Worm (Caenorhabditis elegans): ENCODE results near the gene txt-11.

txt-11 gene

DNA sequence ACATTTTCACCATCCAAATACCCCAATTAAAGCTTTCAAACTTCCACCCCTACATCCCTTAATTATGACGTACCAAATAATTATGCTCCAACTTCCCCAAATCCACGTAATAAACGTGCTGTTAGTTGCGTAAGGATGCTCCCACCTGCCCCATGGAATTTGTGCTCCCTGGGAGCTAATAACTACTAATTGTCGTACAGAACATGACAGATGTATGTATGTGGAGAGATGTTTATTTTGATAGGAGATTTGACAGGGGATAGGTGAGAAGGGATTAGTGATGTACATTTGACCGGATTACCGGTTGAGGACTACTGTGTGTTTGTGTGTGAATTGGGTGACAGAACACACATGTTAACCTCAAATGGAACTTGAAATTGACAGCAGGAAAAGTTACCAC lies 36.7 kb downstream of the txt-11 start:
- TF ChIP-seq tbx-2 (tag; optimal IDR thresholded peaks at IDR 0.05): peak; percentile 8
- no peak for TF ChIP-seq fkh-6 (tag; optimal IDR thresholded peaks at IDR 0.05)
- no peak for TF ChIP-seq dve-1 (tag; optimal IDR thresholded peaks at IDR 0.05)

DNA sequence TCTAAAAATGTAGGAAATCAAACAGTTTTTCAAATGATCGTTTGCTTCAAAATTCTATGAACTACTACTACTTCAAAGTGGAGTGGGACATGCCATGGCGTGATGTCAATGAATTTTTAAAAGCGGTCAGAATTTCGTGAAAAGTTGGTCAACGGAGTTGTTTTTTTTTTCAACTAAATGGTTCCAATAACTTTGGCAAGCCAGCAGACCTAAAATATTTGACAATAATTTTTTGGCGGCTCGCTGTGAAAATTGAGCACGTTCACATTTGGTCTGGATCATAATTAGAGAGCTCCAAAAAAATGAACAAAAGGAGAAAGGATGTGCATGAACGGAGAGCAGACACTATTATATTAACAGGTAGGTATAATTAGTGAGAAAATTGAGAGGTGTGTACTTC lies 37.2 kb downstream of the txt-11 start:
- peak; percentile 72 for TF ChIP-seq ref-2 (tag; optimal IDR thresholded peaks at IDR 0.05)
- no peak for TF ChIP-seq dve-1 (tag; optimal IDR thresholded peaks at IDR 0.05)

DNA sequence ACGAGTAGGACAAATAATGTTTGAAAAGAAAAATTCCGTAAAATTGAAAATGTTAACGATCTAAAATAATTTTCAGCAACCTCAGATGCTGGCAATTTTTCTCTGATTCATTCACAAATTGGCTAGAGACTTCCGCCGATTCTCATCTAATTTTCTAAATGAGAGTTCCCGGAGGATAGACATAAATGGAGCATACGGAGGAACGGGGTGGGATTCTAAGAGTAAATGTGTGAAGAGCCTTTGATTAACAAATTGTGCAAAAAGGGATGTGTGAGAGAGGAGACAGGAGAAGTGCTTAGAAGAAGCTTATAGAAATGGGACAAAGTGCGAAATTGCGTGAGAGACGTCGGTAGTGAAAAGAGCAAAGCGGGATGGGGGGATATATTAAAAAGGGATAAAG lies 38.5 kb downstream of the txt-11 start:
- TF ChIP-seq ceh-48 (tag; optimal IDR thresholded peaks at IDR 0.05): no peak
- no peak for TF ChIP-seq tbx-7 (tag; optimal IDR thresholded peaks at IDR 0.05)
- no peak for TF ChIP-seq tbx-2 (tag; optimal IDR thresholded peaks at IDR 0.05)
- no peak for TF ChIP-seq ceh-30 (tag; optimal IDR thresholded peaks at IDR 0.05)
- no peak for TF ChIP-seq fax-1 (tag; optimal IDR thresholded peaks at IDR 0.05)
- TF ChIP-seq ama-1 (optimal IDR thresholded peaks at IDR 0.05): no peak
- TF ChIP-seq unc-42 (tag; optimal IDR thresholded peaks at IDR 0.05): peak; percentile 65
- TF ChIP-seq fkh-10 (GFP tag; optimal IDR thresholded peaks at IDR 0.05): no peak

DNA sequence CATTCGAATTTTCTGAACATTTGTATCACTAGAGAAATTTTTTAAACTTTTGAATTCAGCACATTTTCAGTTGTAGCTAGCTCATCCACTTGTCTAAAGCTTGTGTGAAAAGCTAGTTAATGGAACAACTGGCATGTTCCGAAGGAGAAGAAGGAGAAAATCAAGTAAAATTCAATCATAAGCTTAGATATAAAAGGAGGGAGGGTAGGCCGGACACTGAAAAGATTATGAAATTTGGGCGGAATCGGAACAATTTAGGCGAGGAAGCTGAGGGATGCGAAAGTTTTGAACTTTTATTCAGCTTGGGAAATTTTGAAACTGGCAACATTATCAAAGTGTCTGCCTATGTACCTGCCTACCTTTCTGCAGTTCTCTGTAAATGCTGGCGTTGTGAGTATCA lies 39.4 kb downstream of the txt-11 start:
- peak; percentile 89 for TF ChIP-seq unc-42 (tag; optimal IDR thresholded peaks at IDR 0.05)
- no peak for TF ChIP-seq K02D7.2 (tag; optimal IDR thresholded peaks at IDR 0.05)

DNA sequence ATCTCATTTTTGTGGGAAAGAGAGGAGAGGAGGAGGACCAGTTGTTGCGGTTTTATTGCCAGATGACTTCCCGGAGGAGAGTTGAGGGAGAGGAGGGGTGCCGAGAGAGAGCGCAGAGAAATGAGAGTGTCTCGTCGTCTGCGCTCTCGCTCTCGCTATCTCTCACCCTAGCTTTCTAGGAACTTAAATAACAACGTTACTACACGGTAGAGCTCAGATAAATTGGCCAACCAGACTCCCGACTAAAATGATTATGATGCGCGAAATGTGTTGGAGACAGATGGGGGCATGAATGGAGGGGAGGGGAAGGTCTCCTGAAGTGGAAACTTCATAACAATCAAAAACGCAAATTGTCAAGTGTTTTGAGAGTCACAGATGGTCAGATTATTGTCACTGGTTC lies 41.5 kb downstream of the txt-11 start:
- TF ChIP-seq unc-55 (GFP tag; optimal IDR thresholded peaks at IDR 0.05) (peak; percentile 38), lin-11 (tag; optimal IDR thresholded peaks at IDR 0.05) (no peak), unc-3 (GFP tag; conservative IDR thresholded peaks at IDR 0.05) (no peak), unc-3 (tag; optimal IDR thresholded peaks at IDR 0.05) (no peak), unc-42 (tag; optimal IDR thresholded peaks at IDR 0.05) (peak; percentile 82), ref-2 (tag; optimal IDR thresholded peaks at IDR 0.05) (peak; percentile 28), rnt-1 (tag; optimal IDR thresholded peaks at IDR 0.05) (peak; percentile 9), zip-5 (tag; optimal IDR thresholded peaks at IDR 0.05) (no peak), mec-3 (tag; optimal IDR thresholded peaks at IDR 0.05; ENCODE audit: borderline replicate concordance) (no peak), hlh-8 (tag; optimal IDR thresholded peaks at IDR 0.05) (no peak), hlh-13 (GFP tag; optimal IDR thresholded peaks at IDR 0.05) (no peak)

DNA sequence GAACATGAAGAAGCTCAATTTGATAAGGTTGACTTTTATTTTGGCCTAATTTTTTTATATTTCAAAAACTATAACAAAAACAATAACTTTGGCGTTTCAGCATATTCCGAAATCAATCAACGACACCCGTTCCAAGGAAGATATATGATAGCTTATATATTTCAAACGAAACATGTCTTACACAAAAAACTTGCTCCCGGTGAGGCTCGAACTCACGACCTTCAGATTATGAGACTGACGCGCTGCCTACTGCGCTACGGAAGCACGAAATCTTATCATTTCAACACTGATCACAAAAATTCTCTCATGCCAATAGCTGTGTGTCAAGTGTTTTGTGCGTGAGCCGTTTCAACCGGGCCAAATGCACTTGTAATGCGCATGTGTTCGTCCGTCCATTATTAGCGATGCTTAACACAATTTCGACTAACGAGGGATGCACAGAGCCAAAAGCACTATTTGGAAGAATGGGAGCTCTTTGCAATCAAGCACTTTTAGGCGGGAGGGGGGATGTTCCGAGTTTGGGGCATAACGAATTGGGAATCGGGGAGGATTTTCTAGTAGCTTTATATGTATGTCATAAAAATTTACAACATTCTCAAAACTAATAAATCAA lies 42.1 kb downstream of the txt-11 start:
- no peak for TF ChIP-seq ama-1 (optimal IDR thresholded peaks at IDR 0.05)
- TF ChIP-seq unc-42 (tag; optimal IDR thresholded peaks at IDR 0.05): peak; percentile 77

DNA sequence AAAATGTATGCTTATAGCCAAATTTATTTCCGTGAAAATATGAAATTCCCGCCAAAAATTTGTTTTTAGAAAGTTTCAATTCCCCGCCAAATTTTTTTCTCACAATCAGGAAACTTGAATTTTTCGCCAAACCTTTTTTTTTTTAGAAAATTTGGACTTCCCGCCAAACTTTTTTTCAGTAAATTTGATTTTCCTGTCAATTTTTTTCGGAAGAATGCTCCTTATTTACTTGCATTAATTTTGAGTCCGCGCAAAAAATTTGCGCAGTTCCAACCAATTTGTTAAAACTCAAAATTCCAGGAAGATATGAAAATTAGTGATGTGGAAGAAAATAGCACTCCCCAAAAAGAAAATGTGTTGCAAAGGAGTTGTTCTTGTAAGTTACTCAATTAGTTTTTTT lies 46.8 kb downstream of the txt-11 start, which contains the start of gene slc-28.2:
Gene slc-28.2, plus strand, starts transcription at position 301 of the 400 bp plus-strand sequence.
- TF ChIP-seq C38D4.7 (GFP tag; optimal IDR thresholded peaks at IDR 0.05) (no peak), sox-2 (GFP tag; IDR thresholded peaks at IDR 0.05) (no peak), ceh-6 (GFP tag; optimal IDR thresholded peaks at IDR 0.05) (no peak), hlh-15 (tag; optimal IDR thresholded peaks at IDR 0.05) (no peak), fax-1 (tag; optimal IDR thresholded peaks at IDR 0.05) (no peak), Y22D7AL.16 (tag; optimal IDR thresholded peaks at IDR 0.05) (no peak), hlh-30 (tag; optimal IDR thresholded peaks at IDR 0.05; ENCODE audit: insufficient read depth) (no peak), ceh-9 (tag; optimal IDR thresholded peaks at IDR 0.05) (no peak), eyg-1 (tag; optimal IDR thresholded peaks at IDR 0.05) (no peak), elt-2 (tag; optimal IDR thresholded peaks at IDR 0.05) (no peak), ztf-16 (tag; optimal IDR thresholded peaks at IDR 0.05) (no peak), pax-1 (tag; optimal IDR thresholded peaks at IDR 0.05) (no peak)

Measured in whole organism, late embryonic.